Worm (Caenorhabditis elegans): ENCODE results near the gene glb-27.
A peak's percentile ranks its signal among the peaks of the same experiment; 100 is the strongest.

Gene glb-27

DNA sequence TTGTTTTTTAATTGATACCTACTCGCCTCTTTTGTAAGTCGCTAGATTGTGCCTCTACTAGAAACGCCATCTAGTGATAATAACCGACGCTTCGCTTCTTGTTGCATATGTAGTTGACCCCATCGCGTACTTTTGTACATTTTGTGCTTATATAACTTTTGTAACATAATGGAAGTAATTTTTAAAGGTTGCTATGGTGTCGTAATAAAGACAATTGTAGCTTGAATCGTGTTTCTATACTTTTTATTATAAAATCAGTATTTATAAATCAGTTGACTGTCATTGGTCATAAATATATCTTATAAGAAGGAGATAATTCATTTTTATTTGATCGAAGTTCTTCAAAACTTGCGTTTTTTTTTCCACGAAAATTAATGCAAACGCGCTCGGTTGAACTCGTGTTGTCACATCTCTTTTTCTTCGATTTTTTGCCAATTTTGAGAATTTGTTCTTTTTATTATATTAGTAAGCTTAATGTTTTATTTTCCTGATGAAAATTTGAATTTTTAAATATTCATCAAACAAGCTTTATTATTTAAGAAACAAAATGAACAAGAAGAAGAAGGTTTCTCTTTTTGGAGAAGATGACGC, 21.5 kb upstream of the glb-27 start, which contains the start of gene F54C9.9 (continued):
- no peak for TF ChIP-seq cebp-2 (GFP tag; IDR thresholded peaks at IDR 0.05)
- TF ChIP-seq egl-44 (GFP tag; IDR thresholded peaks at IDR 0.05): no peak
- peak; percentile 71 for TF ChIP-seq madf-6 (GFP tag; IDR thresholded peaks at IDR 0.05)
- TF ChIP-seq mxl-1 (tag; optimal IDR thresholded peaks at IDR 0.05): no peak
- TF ChIP-seq him-1 (tag; optimal IDR thresholded peaks at IDR 0.05): peak; percentile 23
- TF ChIP-seq hsf-1 (GFP tag; IDR thresholded peaks at IDR 0.05): 0 out of 2 replicates have a peak, but pooled peaks have one; percentile 65
- no peak for TF ChIP-seq tlf-1 (GFP tag; optimal IDR thresholded peaks at IDR 0.05)
- TF ChIP-seq nhr-120 (GFP tag; IDR thresholded peaks at IDR 0.05): no peak
- no peak for TF ChIP-seq bed-2 (GFP tag; IDR thresholded peaks at IDR 0.05)
- no peak for TF ChIP-seq ceh-91 (GFP tag; IDR thresholded peaks at IDR 0.05)
- peak; percentile 33; the same call in 1 of the 2 replicates for TF ChIP-seq rcor-1 (GFP tag; IDR thresholded peaks at IDR 0.05)
- peak; percentile 73 for TF ChIP-seq lin-26 (GFP tag; IDR thresholded peaks at IDR 0.05)
- peak; percentile 28; the same call in 1 of the 2 replicates for TF ChIP-seq F33H1.4 (GFP tag; IDR thresholded peaks at IDR 0.05)
- peak; percentile 71 for TF ChIP-seq Y53G8AR.9 (GFP tag; conservative IDR thresholded peaks at IDR 0.05)
- TF ChIP-seq egrh-3 (GFP tag; IDR thresholded peaks at IDR 0.05): no peak
- TF ChIP-seq dox-1 (GFP tag; IDR thresholded peaks at IDR 0.05): no peak
- no peak for TF ChIP-seq rpc-1 (optimal IDR thresholded peaks at IDR 0.05)
- peak; percentile 0 for TF ChIP-seq rpc-1 (tag; optimal IDR thresholded peaks at IDR 0.05)
- no peak for TF ChIP-seq dpff-1 (tag; optimal IDR thresholded peaks at IDR 0.05)
- TF ChIP-seq gei-17 (GFP tag; optimal IDR thresholded peaks at IDR 0.05): no peak
- TF ChIP-seq fkh-3 (tag; optimal IDR thresholded peaks at IDR 0.05): no peak
- no peak for TF ChIP-seq nfya-1 (tag; optimal IDR thresholded peaks at IDR 0.05; ENCODE audit: borderline replicate concordance, insufficient read depth)
- TF ChIP-seq B0336.3 (GFP tag; IDR thresholded peaks at IDR 0.05): peak; percentile 73; the same call in 1 of the 2 replicates
- no peak for TF ChIP-seq F52B5.7 (tag; optimal IDR thresholded peaks at IDR 0.05)
- no peak for TF ChIP-seq cebp-1 (GFP tag; IDR thresholded peaks at IDR 0.05)
- peak; percentile 39 for TF ChIP-seq cebp-1 (tag; optimal IDR thresholded peaks at IDR 0.05)
- TF ChIP-seq B0019.2 (GFP tag; conservative IDR thresholded peaks at IDR 0.05): no peak
- 0 out of 2 replicates have a peak, but pooled peaks have one; percentile 2 for TF ChIP-seq ceh-40 (GFP tag; IDR thresholded peaks at IDR 0.05)
- peak; percentile 6 for TF ChIP-seq F23B12.7 (tag; optimal IDR thresholded peaks at IDR 0.05; ENCODE audit: insufficient read depth)
- TF ChIP-seq F57C9.4 (tag; optimal IDR thresholded peaks at IDR 0.05): no peak
- no peak for TF ChIP-seq snpc-1.1 (tag; optimal IDR thresholded peaks at IDR 0.05; ENCODE audit: insufficient read depth)
- TF ChIP-seq ekl-4 (GFP tag; IDR thresholded peaks at IDR 0.05): no peak

ce11 chrII:8575184-8575583, 19.1 kb upstream of the glb-27 start, which contains the start of gene puf-5:
puf-5 (plus strand) TSS chrII:8575541.
- TF ChIP-seq madf-6 (GFP tag; IDR thresholded peaks at IDR 0.05) (peak; percentile 94), atf-7 (tag; optimal IDR thresholded peaks at IDR 0.05) (no peak), akir-1 (GFP tag; optimal IDR thresholded peaks at IDR 0.05) (no peak), ceh-40 (GFP tag; IDR thresholded peaks at IDR 0.05) (no peak), ztf-18 (tag; optimal IDR thresholded peaks at IDR 0.05) (no peak), ets-4 (GFP tag; optimal IDR thresholded peaks at IDR 0.05) (no peak), snpc-1.1 (tag; optimal IDR thresholded peaks at IDR 0.05; ENCODE audit: insufficient read depth) (peak; percentile 78), mes-4 (tag; optimal IDR thresholded peaks at IDR 0.05) (no peak), F52B5.7 (tag; optimal IDR thresholded peaks at IDR 0.05) (no peak), madf-10 (tag; optimal IDR thresholded peaks at IDR 0.05) (no peak), zim-3 (tag; optimal IDR thresholded peaks at IDR 0.05) (no peak), hsf-1 (GFP tag; IDR thresholded peaks at IDR 0.05) (peak; percentile 65; the same call in 1 of the 2 replicates), B0336.3 (GFP tag; IDR thresholded peaks at IDR 0.05) (no peak), cebp-1 (GFP tag; IDR thresholded peaks at IDR 0.05) (no peak), cebp-1 (tag; optimal IDR thresholded peaks at IDR 0.05) (no peak), tbx-9 (tag; optimal IDR thresholded peaks at IDR 0.05; ENCODE audit: borderline replicate concordance) (no peak), attf-3 (GFP tag; conservative IDR thresholded peaks at IDR 0.05) (no peak), zfh-2 (GFP tag; conservative IDR thresholded peaks at IDR 0.05) (no peak), somi-1 (GFP tag; optimal IDR thresholded peaks at IDR 0.05) (no peak), nfya-2 (GFP tag; IDR thresholded peaks at IDR 0.05) (no peak), pha-4 (tag; optimal IDR thresholded peaks at IDR 0.05) (no peak), mxl-1 (tag; optimal IDR thresholded peaks at IDR 0.05) (no peak), hmg-1.2 (GFP tag; IDR thresholded peaks at IDR 0.05) (no peak), ztf-6 (GFP tag; IDR thresholded peaks at IDR 0.05) (no peak), athp-1 (tag; optimal IDR thresholded peaks at IDR 0.05) (no peak)
